Fruit fly (Drosophila melanogaster): ENCODE measurements around the gene HP5.

- TF ChIP-seq psq (optimal IDR thresholded peaks at IDR 0.05) (no peak), usp (GFP tag; optimal IDR thresholded peaks at IDR 0.05) (no peak), pan (optimal IDR thresholded peaks at IDR 0.05) (no peak), CG8478 (optimal IDR thresholded peaks at IDR 0.05) (no peak)
Observed at dm6 chrX:11409647-11410046, 44.9 kb upstream of the HP5 start, which contains the start of gene CG15196.
